Worm (Caenorhabditis elegans): ENCODE data around the gene lad-2.

- TF ChIP-seq zag-1 (tag; optimal IDR thresholded peaks at IDR 0.05) (no peak), unc-62 (GFP tag; optimal IDR thresholded peaks at IDR 0.05 in 1 of 2) (no peak), unc-62 (tag; optimal IDR thresholded peaks at IDR 0.05) (no peak), nhr-237 (tag; optimal IDR thresholded peaks at IDR 0.05) (no peak), mdl-1 (tag; optimal IDR thresholded peaks at IDR 0.05) (no peak), nhr-42 (GFP tag; IDR thresholded peaks at IDR 0.05) (no peak), aha-1 (tag) (no peak)
These were observed 62.2 kb downstream of the lad-2 start for ce11 chrIV:2916043-2916442.
